Worm (Caenorhabditis elegans): ENCODE data around the gene F10E9.1.

The F10E9.1 gene

ce11 chrIII:8320183-8320582 is 2.8 kb upstream of the F10E9.1 start, which contains the start of gene F10E9.10:
Gene F10E9.10, minus strand, starts transcription at chrIII:8320283.
- no peak for TF ChIP-seq hlh-1 (tag; optimal IDR thresholded peaks at IDR 0.05)
- no peak for TF ChIP-seq ceh-83 (GFP tag; optimal IDR thresholded peaks at IDR 0.05)
- no peak for TF ChIP-seq nhr-2 (tag; optimal IDR thresholded peaks at IDR 0.05)
- no peak for TF ChIP-seq nhr-28 (tag; optimal IDR thresholded peaks at IDR 0.05)
- no peak for TF ChIP-seq blmp-1 (tag; optimal IDR thresholded peaks at IDR 0.05)
- no peak for TF ChIP-seq mab-5 (tag; optimal IDR thresholded peaks at IDR 0.05)
- no peak for TF ChIP-seq ceh-43 (GFP tag; optimal IDR thresholded peaks at IDR 0.05)

- no peak for TF ChIP-seq blmp-1 (tag; optimal IDR thresholded peaks at IDR 0.05)
- no peak for TF ChIP-seq elt-3 (tag; optimal IDR thresholded peaks at IDR 0.05)
- TF ChIP-seq flh-1 (GFP tag; optimal IDR thresholded peaks at IDR 0.05): no peak
- TF ChIP-seq lin-13 (tag; optimal IDR thresholded peaks at IDR 0.05): no peak
- no peak for TF ChIP-seq pha-4 (tag; optimal IDR thresholded peaks at IDR 0.05)
- no peak for TF ChIP-seq nhr-12 (tag; optimal IDR thresholded peaks at IDR 0.05)
- TF ChIP-seq ceh-39 (tag; optimal IDR thresholded peaks at IDR 0.05): no peak
- no peak for TF ChIP-seq ztf-11 (tag; optimal IDR thresholded peaks at IDR 0.05)
- TF ChIP-seq unc-39 (tag; optimal IDR thresholded peaks at IDR 0.05): no peak
- TF ChIP-seq mls-2 (tag; optimal IDR thresholded peaks at IDR 0.05): no peak
- no peak for TF ChIP-seq cnd-1 (tag; optimal IDR thresholded peaks at IDR 0.05)
- no peak for TF ChIP-seq ceh-83 (GFP tag; optimal IDR thresholded peaks at IDR 0.05)
- no peak for TF ChIP-seq ham-2 (GFP tag; optimal IDR thresholded peaks at IDR 0.05)
- TF ChIP-seq hlh-1 (tag; optimal IDR thresholded peaks at IDR 0.05): no peak
- no peak for TF ChIP-seq snpc-4 (tag; optimal IDR thresholded peaks at IDR 0.05)
- no peak for TF ChIP-seq bed-3 (GFP tag; optimal IDR thresholded peaks at IDR 0.05)
- TF ChIP-seq sptf-1 (tag; optimal IDR thresholded peaks at IDR 0.05): no peak
- TF ChIP-seq ceh-43 (GFP tag; optimal IDR thresholded peaks at IDR 0.05): no peak
- TF ChIP-seq lsy-2 (tag; optimal IDR thresholded peaks at IDR 0.05): no peak
- no peak for TF ChIP-seq zip-8 (tag; optimal IDR thresholded peaks at IDR 0.05)
These were observed 1.7 kb upstream of the F10E9.1 start for ce11 chrIII:8321225-8321624.

DNA sequence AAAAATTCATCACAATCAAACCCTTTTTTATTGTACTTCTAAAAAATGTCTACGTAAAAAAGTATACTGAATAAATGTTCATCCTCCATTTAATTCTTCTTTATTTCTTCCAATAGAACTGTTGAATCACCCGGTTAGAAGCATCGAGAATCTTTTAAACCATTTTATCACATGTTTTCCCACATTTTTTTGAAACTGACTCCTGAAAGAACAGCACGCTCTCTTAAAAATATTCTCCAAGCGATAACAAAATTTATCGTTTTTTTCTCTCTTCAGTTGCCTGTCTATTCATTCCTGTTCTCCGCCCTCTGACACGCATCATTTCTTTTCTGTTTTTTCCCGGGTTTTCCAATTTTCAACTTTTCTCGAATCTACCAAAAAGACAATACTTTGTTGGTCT is 1.4 kb downstream of the F10E9.1 start, which contains the start of gene F10E9.12:
F10E9.12 (plus strand) TSS at position 131 of the 400 bp plus-strand sequence.
- no peak for TF ChIP-seq mep-1 (tag; optimal IDR thresholded peaks at IDR 0.05)
- no peak for TF ChIP-seq sptf-1 (tag; optimal IDR thresholded peaks at IDR 0.05)
- no peak for TF ChIP-seq unc-62 (GFP tag; optimal IDR thresholded peaks at IDR 0.05)
- TF ChIP-seq mab-5 (tag; optimal IDR thresholded peaks at IDR 0.05): no peak
- TF ChIP-seq ham-2 (GFP tag; optimal IDR thresholded peaks at IDR 0.05): no peak
- no peak for TF ChIP-seq ceh-39 (tag; optimal IDR thresholded peaks at IDR 0.05)
- TF ChIP-seq nhr-237 (tag; optimal IDR thresholded peaks at IDR 0.05): no peak
- no peak for TF ChIP-seq unc-39 (tag; optimal IDR thresholded peaks at IDR 0.05)
- no peak for TF ChIP-seq lin-32 (GFP tag; optimal IDR thresholded peaks at IDR 0.05)
- TF ChIP-seq blmp-1 (tag; optimal IDR thresholded peaks at IDR 0.05): no peak
- TF ChIP-seq zip-8 (tag; optimal IDR thresholded peaks at IDR 0.05): no peak
- no peak for TF ChIP-seq nhr-28 (tag; optimal IDR thresholded peaks at IDR 0.05)
- no peak for TF ChIP-seq hlh-1 (tag; optimal IDR thresholded peaks at IDR 0.05)
- no peak for TF ChIP-seq lin-13 (tag; optimal IDR thresholded peaks at IDR 0.05)
- no peak for TF ChIP-seq unc-120 (tag; optimal IDR thresholded peaks at IDR 0.05; ENCODE audit: poor library complexity, severe bottlenecking)

ce11 chrIII:8325574-8326513 is 2.9 kb downstream of the F10E9.1 start, which contains the start of gene ZC262.13:
Gene ZC262.13, plus strand, starts transcription at chrIII:8326214.
- TF ChIP-seq nhr-12 (tag; optimal IDR thresholded peaks at IDR 0.05): no peak
- TF ChIP-seq flh-1 (GFP tag; optimal IDR thresholded peaks at IDR 0.05): no peak
- TF ChIP-seq mls-2 (tag; optimal IDR thresholded peaks at IDR 0.05): no peak
- no peak for TF ChIP-seq snpc-4 (tag; optimal IDR thresholded peaks at IDR 0.05)
- TF ChIP-seq pha-4 (tag; optimal IDR thresholded peaks at IDR 0.05): no peak
- no peak for TF ChIP-seq elt-3 (tag; optimal IDR thresholded peaks at IDR 0.05)
- no peak for TF ChIP-seq ceh-83 (GFP tag; optimal IDR thresholded peaks at IDR 0.05)
- no peak for TF ChIP-seq unc-62 (GFP tag; optimal IDR thresholded peaks at IDR 0.05)
- TF ChIP-seq lsy-2 (tag; optimal IDR thresholded peaks at IDR 0.05): no peak
- TF ChIP-seq tbx-8 (GFP tag; optimal IDR thresholded peaks at IDR 0.05): no peak
- no peak for TF ChIP-seq unc-120 (tag; optimal IDR thresholded peaks at IDR 0.05; ENCODE audit: poor library complexity, severe bottlenecking)
- no peak for TF ChIP-seq unc-39 (tag; optimal IDR thresholded peaks at IDR 0.05)
- no peak for TF ChIP-seq hlh-1 (tag; optimal IDR thresholded peaks at IDR 0.05)
- TF ChIP-seq mab-5 (tag; optimal IDR thresholded peaks at IDR 0.05): no peak
- TF ChIP-seq nhr-28 (tag; optimal IDR thresholded peaks at IDR 0.05): no peak
- TF ChIP-seq nhr-2 (tag; optimal IDR thresholded peaks at IDR 0.05): no peak
